Fruit fly (Drosophila melanogaster) whole organism, embryonic: ENCODE results near the gene Sirt4.
A peak's percentile ranks its signal among the peaks of the same experiment; 100 is the strongest.

Experiments used
- B-H1 ChIP-seq: fragments of 200-800 bp; sonication (Bioruptor generic); IDR thresholded peaks from 3 replicates; pipeline ENCODE4 v1.3.6; 2022; ENCODE audit warnings: missing biosample characterization, missing genetic modification characterization
- CG10267 ChIP-seq: fragments of 200-800 bp; sonication (Bioruptor generic); optimal IDR thresholded peaks from 2 replicates; lab custom pipeline; 2018; ENCODE audit warnings: missing biosample characterization, mild to moderate bottlenecking, missing genetic modification characterization, moderate library complexity
- CG10654 ChIP-seq: fragments of 200-800 bp; sonication (Bioruptor generic); optimal IDR thresholded peaks from 2 replicates; lab custom pipeline; 2016; ENCODE audit warnings: missing biosample characterization, missing genetic modification characterization
- CG12071 ChIP-seq: fragments of 200-800 bp; sonication (Bioruptor generic); optimal IDR thresholded peaks from 3 replicates; lab custom pipeline; 2018; ENCODE audit warnings: missing biosample characterization, mild to moderate bottlenecking, missing genetic modification characterization
- CG12104 ChIP-seq: fragments of 200-800 bp; sonication (Bioruptor generic); optimal IDR thresholded peaks from 3 replicates; lab custom pipeline; 2016; ENCODE audit warnings: missing biosample characterization, missing genetic modification characterization
- CG12155 ChIP-seq: fragments of 200-800 bp; sonication (Bioruptor generic); optimal IDR thresholded peaks from 3 replicates; lab custom pipeline; 2016; ENCODE audit warnings: missing biosample characterization, missing genetic modification characterization
- CG1233 ChIP-seq: fragments of 200-800 bp; sonication (Bioruptor generic); optimal IDR thresholded peaks from 4 replicates; lab custom pipeline; 2018; ENCODE audit warnings: missing biosample characterization, mild to moderate bottlenecking, missing genetic modification characterization
- CG12659 ChIP-seq: fragments of 200-800 bp; sonication (Bioruptor generic); optimal IDR thresholded peaks from 3 replicates; lab custom pipeline; 2017; ENCODE audit warnings: mild to moderate bottlenecking, missing biosample characterization, missing genetic modification reagents, missing genetic modification characterization
- CG15011 ChIP-seq: fragments of 200-800 bp; sonication (Bioruptor generic); optimal IDR thresholded peaks from 3 replicates; lab custom pipeline; 2018; ENCODE audit warnings: missing biosample characterization, mild to moderate bottlenecking, missing genetic modification characterization
- CG15479 ChIP-seq: fragments of 200-800 bp; sonication (Bioruptor generic); optimal IDR thresholded peaks from 3 replicates; lab custom pipeline; 2019; ENCODE audit warnings: missing biosample characterization, mild to moderate bottlenecking, missing genetic modification characterization, moderate library complexity
- CG16779 ChIP-seq: fragments of 200-800 bp; sonication (Bioruptor generic); IDR thresholded peaks from 2 replicates; pipeline ENCODE4 v1.3.6; 2022; ENCODE audit warnings: missing biosample characterization, missing genetic modification characterization
- CG16863 ChIP-seq: fragments of 200-800 bp; sonication (Bioruptor generic); optimal IDR thresholded peaks from 3 replicates; lab custom pipeline; 2016; ENCODE audit warnings: missing biosample characterization, missing genetic modification characterization
- CG17802 ChIP-seq: fragments of 200-800 bp; sonication (Bioruptor generic); optimal IDR thresholded peaks from 2 replicates; lab custom pipeline; 2018; ENCODE audit warnings: missing biosample characterization, mild to moderate bottlenecking, missing genetic modification characterization, moderate library complexity
- CG18619 ChIP-seq: fragments of 200-800 bp; sonication (Bioruptor generic); optimal IDR thresholded peaks from 3 replicates; lab custom pipeline; 2017; ENCODE audit warnings: missing biosample characterization, mild to moderate bottlenecking, missing genetic modification characterization
- CG30020 ChIP-seq: fragments of 200-800 bp; optimal IDR thresholded peaks from 2 replicates; lab custom pipeline; 2019; ENCODE audit warnings: missing biosample characterization, mild to moderate bottlenecking, missing genetic modification characterization, moderate library complexity
- CG42726 ChIP-seq: fragments of 200-800 bp; sonication (Bioruptor generic); IDR thresholded peaks from 2 replicates; pipeline ENCODE4 v1.3.6; 2022; ENCODE audit warnings: missing biosample characterization, missing genetic modification characterization; ENCODE audit not compliant: partially characterized antibody
- CG4730 ChIP-seq: fragments of 200-800 bp; sonication (Bioruptor generic); IDR thresholded peaks from 2 replicates; pipeline ENCODE4 v1.3.6; 2022; ENCODE audit warnings: missing biosample characterization, missing genetic modification characterization
- CG6765 ChIP-seq: fragments of 200-800 bp; sonication (Bioruptor generic); optimal IDR thresholded peaks from 3 replicates; lab custom pipeline; 2017; ENCODE audit warnings: missing biosample characterization, mild to moderate bottlenecking, missing genetic modification characterization
- CG6813 ChIP-seq: fragments of 200-800 bp; sonication (Bioruptor generic); optimal IDR thresholded peaks from 2 replicates; lab custom pipeline; 2017; ENCODE audit warnings: missing biosample characterization, missing genetic modification characterization, mild to moderate bottlenecking, moderate library complexity, missing genetic modification reagents
- CG7745 ChIP-seq: fragments of 200-800 bp; sonication (Bioruptor generic); optimal IDR thresholded peaks from 2 replicates; lab custom pipeline; 2018; ENCODE audit warnings: missing biosample characterization, mild to moderate bottlenecking, missing genetic modification characterization, moderate library complexity
- CG9215 ChIP-seq: fragments of 200-800 bp; sonication (Bioruptor generic); IDR thresholded peaks from 2 replicates; pipeline ENCODE4 v1.3.6; 2022; ENCODE audit warnings: missing biosample characterization, missing genetic modification characterization
- CkIIα-i1 ChIP-seq: fragments of 200-800 bp; sonication (Bioruptor generic); IDR thresholded peaks from 2 replicates; pipeline ENCODE4 v1.3.6; 2022; ENCODE audit warnings: missing biosample characterization, missing genetic modification characterization
- Dip2 ChIP-seq: fragments of 200-800 bp; sonication (Bioruptor generic); IDR thresholded peaks from 2 replicates; pipeline ENCODE4 v1.3.6; 2022; ENCODE audit warnings: missing biosample characterization, missing genetic modification characterization
- Dp ChIP-seq: fragments of 200-800 bp; sonication (Bioruptor generic); optimal IDR thresholded peaks from 2 replicates; lab custom pipeline; 2018; ENCODE audit warnings: missing biosample characterization, mild to moderate bottlenecking, missing genetic modification characterization, moderate library complexity
- HLH3B ChIP-seq: fragments of 200-800 bp; sonication (Bioruptor generic); IDR thresholded peaks from 2 replicates; pipeline ENCODE4 v1.3.6; 2022; ENCODE audit warnings: missing biosample characterization, missing genetic modification characterization
- Hr78 ChIP-seq, 2 experiments: fragments of 200-800 bp in 1 of 2; fragments of >200 bp in 1 of 2; sonication (Bioruptor generic) in 1 of 2; optimal IDR thresholded peaks; 2 replicates each; lab custom pipeline; 2017 to 2019; ENCODE audit warnings: missing biosample characterization in 2 of 2, missing genetic modification characterization in 2 of 2, mild to moderate bottlenecking in 1 of 2, moderate library complexity in 1 of 2
- NC2β ChIP-seq: fragments of 200-800 bp; sonication (Bioruptor generic); optimal IDR thresholded peaks from 2 replicates; lab custom pipeline; 2016; ENCODE audit warnings: missing biosample characterization, missing genetic modification characterization
- Neu2 ChIP-seq: fragments of 200-800 bp; sonication (Bioruptor generic); optimal IDR thresholded peaks from 3 replicates; lab custom pipeline; 2016; ENCODE audit warnings: missing biosample characterization, missing genetic modification characterization, borderline replicate concordance
- Optix ChIP-seq: fragments of 200-800 bp; sonication (Bioruptor generic); IDR thresholded peaks from 3 replicates; pipeline ENCODE4 v1.3.6; 2022; ENCODE audit warnings: missing biosample characterization, missing genetic modification characterization
- Sox100B ChIP-seq: fragments of 200-800 bp; sonication (Bioruptor generic); optimal IDR thresholded peaks from 3 replicates; lab custom pipeline; 2018; ENCODE audit warnings: missing biosample characterization, mild to moderate bottlenecking, missing genetic modification characterization
- amos ChIP-seq: fragments of 200-800 bp; sonication (Bioruptor generic); IDR thresholded peaks from 2 replicates; pipeline ENCODE4 v1.3.6; 2022; ENCODE audit warnings: missing biosample characterization, missing genetic modification characterization; ENCODE audit not compliant: partially characterized antibody
- chm ChIP-seq: fragments of 200-800 bp; sonication (Bioruptor generic); IDR thresholded peaks from 2 replicates; pipeline ENCODE4 v1.3.6; 2022; ENCODE audit warnings: missing biosample characterization, missing genetic modification characterization
- dati ChIP-seq: fragments of 200-800 bp; sonication (Bioruptor generic); IDR thresholded peaks from 2 replicates; pipeline ENCODE4 v1.3.6; 2022; ENCODE audit warnings: missing biosample characterization, missing genetic modification characterization
- dm ChIP-seq: fragments of 200-800 bp; sonication (Bioruptor generic); optimal IDR thresholded peaks from 3 replicates; lab custom pipeline; 2016; ENCODE audit warnings: missing biosample characterization, missing genetic modification characterization
- dmrt11E ChIP-seq: fragments of 200-800 bp; sonication (Bioruptor generic); optimal IDR thresholded peaks from 3 replicates; lab custom pipeline; 2018; ENCODE audit warnings: missing biosample characterization, mild to moderate bottlenecking, missing genetic modification characterization, moderate library complexity
- eve ChIP-seq, 2 experiments: fragments of >200 bp; optimal IDR thresholded peaks; 2 replicates each; lab custom pipeline; 2017; ENCODE audit warnings: missing biosample characterization in 2 of 2, missing genetic modification characterization in 2 of 2
- gro ChIP-seq: fragments of 200-800 bp; sonication (Bioruptor generic); optimal IDR thresholded peaks from 2 replicates; lab custom pipeline; 2016; ENCODE audit warnings: missing biosample characterization, missing genetic modification characterization
- ham ChIP-seq: fragments of 200-800 bp; sonication (Bioruptor generic); IDR thresholded peaks from 2 replicates; pipeline ENCODE4 v1.3.6; 2022; ENCODE audit warnings: missing biosample characterization, missing genetic modification characterization
- nom ChIP-seq: fragments of 200-800 bp; sonication (Bioruptor generic); optimal IDR thresholded peaks from 2 replicates; lab custom pipeline; 2017; ENCODE audit warnings: missing biosample characterization, missing genetic modification characterization, mild to moderate bottlenecking, moderate library complexity, missing genetic modification reagents
- oc ChIP-seq: fragments of 200-800 bp; sonication (Bioruptor generic); optimal IDR thresholded peaks from 2 replicates; lab custom pipeline; 2018; ENCODE audit warnings: missing biosample characterization, mild to moderate bottlenecking, missing genetic modification characterization, moderate library complexity
- otp ChIP-seq: fragments of 200-800 bp; sonication (Bioruptor generic); IDR thresholded peaks from 3 replicates; pipeline ENCODE4, ENCODE4 v1.3.6; 2022; ENCODE audit warnings: missing biosample characterization, missing genetic modification characterization
- run ChIP-seq: fragments of 200-800 bp; sonication (Bioruptor generic); optimal IDR thresholded peaks from 3 replicates; lab custom pipeline; 2018; ENCODE audit warnings: missing biosample characterization, mild to moderate bottlenecking, missing genetic modification characterization
- scrt ChIP-seq: fragments of 200-800 bp; sonication (Bioruptor generic); optimal IDR thresholded peaks from 2 replicates; lab custom pipeline; 2018; ENCODE audit warnings: missing biosample characterization, mild to moderate bottlenecking, missing genetic modification characterization, moderate library complexity
- slou ChIP-seq: fragments of 200-800 bp; sonication (Bioruptor generic); optimal IDR thresholded peaks from 3 replicates; lab custom pipeline; 2016; ENCODE audit warnings: missing biosample characterization, missing genetic modification characterization
- slp2 ChIP-seq: fragments of 200-800 bp; sonication (Bioruptor generic); optimal IDR thresholded peaks from 2 replicates; lab custom pipeline; 2016; ENCODE audit warnings: missing biosample characterization, missing genetic modification characterization
- sqz ChIP-seq: fragments of 200-800 bp; sonication (Bioruptor generic); optimal IDR thresholded peaks from 3 replicates; lab custom pipeline; 2018; ENCODE audit warnings: missing biosample characterization, mild to moderate bottlenecking, missing genetic modification characterization
- ttk ChIP-seq: fragments of 200-800 bp; sonication (Bioruptor generic); IDR thresholded peaks from 2 replicates; pipeline ENCODE4 v2.1.2; 2022; ENCODE audit warnings: missing biosample characterization, missing genetic modification characterization
- unpg ChIP-seq: fragments of 200-800 bp; sonication (Bioruptor generic); optimal IDR thresholded peaks from 3 replicates; lab custom pipeline; 2018; ENCODE audit warnings: missing biosample characterization, mild to moderate bottlenecking, missing genetic modification characterization, moderate library complexity
- wor ChIP-seq: fragments of 200-800 bp; sonication (Bioruptor generic); IDR thresholded peaks from 2 replicates; pipeline ENCODE4 v1.3.6; 2022; ENCODE audit warnings: missing biosample characterization, missing genetic modification characterization

The Sirt4 gene

DNA sequence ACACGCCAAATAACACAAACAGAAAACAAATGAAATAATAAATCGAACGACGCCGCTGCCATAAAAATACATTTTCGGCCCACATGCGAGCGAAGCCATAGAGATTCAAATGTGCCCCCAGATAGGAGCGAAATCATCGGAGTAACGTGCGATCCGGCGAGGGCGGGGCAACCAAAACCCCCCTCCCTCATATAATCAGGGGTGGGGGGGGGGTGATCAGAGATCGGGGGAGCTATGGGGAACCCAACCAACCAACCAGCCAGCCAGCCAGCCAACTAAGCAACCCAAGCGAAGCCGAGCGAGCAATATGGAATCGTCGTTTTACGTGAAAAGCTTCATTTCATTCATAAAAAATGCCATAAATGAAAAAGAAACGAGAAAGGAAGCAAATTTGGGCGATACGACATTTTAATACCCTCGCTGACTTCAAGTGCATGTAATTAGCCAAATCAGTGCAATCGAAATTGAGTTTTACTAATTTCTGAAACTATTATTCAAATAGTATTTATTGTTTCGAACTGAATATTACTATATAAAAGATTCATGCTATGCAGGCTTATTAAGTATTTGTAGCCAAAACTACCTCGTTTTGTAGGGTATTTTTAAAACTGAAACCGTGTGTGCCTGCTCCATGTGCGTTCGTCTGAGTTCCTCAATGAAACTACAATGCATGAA, 34.2 kb upstream of the Sirt4 start (continued):
- TF ChIP-seq CG15479 (GFP tag; lab: Kevin White, UChicago) (no peak), Dip2 (GFP tag; lab: Robert Waterston, UW) (no peak), Optix (GFP tag; lab: Robert Waterston, UW) (peak; percentile 52; the same call in 2 of the 3 replicates), slou (GFP tag; lab: Kevin White, UChicago) (peak; percentile 15), CG15011 (GFP tag; lab: Kevin White, UChicago) (peak; percentile 39), chm (GFP tag; lab: Robert Waterston, UW) (no peak), sqz (peak; percentile 27), dm (GFP tag; lab: Kevin White, UChicago) (peak; percentile 10), eve (GFP tag; optimal IDR thresholded peaks at IDR 0.05; lab: Kevin White, UChicago) (no peak), CG10267 (tag; lab: Kevin White, UChicago) (peak; percentile 52), CkIIα-i1 (GFP tag; lab: Robert Waterston, UW) (no peak), otp (peak; percentile 39; the same call in 1 of the 3 replicates), HLH3B (GFP tag; lab: Robert Waterston, UW) (peak; percentile 64), CG10654 (GFP tag; lab: Kevin White, UChicago) (peak; percentile 25), CG16779 (GFP tag; lab: Robert Waterston, UW) (no peak), Hr78 (GFP tag; optimal IDR thresholded peaks at IDR 0.05; lab: Kevin White, UChicago) (peak in 1 of 2 experiments; percentile 21), CG18619 (GFP tag; lab: Kevin White, UChicago) (peak; percentile 33), CG12071 (peak; percentile 40), Sox100B (GFP tag; lab: Kevin White, UChicago) (peak; percentile 58), CG1233 (GFP tag; lab: Kevin White, UChicago) (peak; percentile 24), CG6813 (GFP tag; lab: Kevin White, UChicago) (peak; percentile 39), CG17802 (tag; lab: Kevin White, UChicago) (no peak), Dp (GFP tag; lab: Kevin White, UChicago) (no peak), NC2β (GFP tag; lab: Kevin White, UChicago) (peak; percentile 35), run (peak; percentile 38), scrt (GFP tag; lab: Kevin White, UChicago) (peak; percentile 49), CG16863 (GFP tag; lab: Kevin White, UChicago) (peak; percentile 41), CG12104 (GFP tag; lab: Kevin White, UChicago) (no peak), B-H1 (peak; percentile 38; the same call in 1 of the 3 replicates), CG30020 (no peak), wor (GFP tag; lab: Robert Waterston, UW) (peak; percentile 53), CG9215 (no peak), oc (tag; lab: Kevin White, UChicago) (peak; percentile 22), ham (GFP tag; lab: Robert Waterston, UW) (no peak), Neu2 (GFP tag; lab: Kevin White, UChicago) (no peak), nom (GFP tag; lab: Kevin White, UChicago) (no peak), unpg (GFP tag; lab: Kevin White, UChicago) (peak; percentile 80), CG12659 (peak; percentile 3), dati (GFP tag; lab: Robert Waterston, UW) (no peak), amos (GFP tag; lab: Robert Waterston, UW) (no peak), CG6765 (GFP tag; lab: Kevin White, UChicago) (no peak), CG7745 (tag; lab: Kevin White, UChicago) (no peak), CG42726 (GFP tag; lab: Robert Waterston, UW) (no peak), CG12155 (GFP tag; lab: Kevin White, UChicago) (peak; percentile 66), dmrt11E (tag; lab: Kevin White, UChicago) (peak; percentile 43), CG4730 (GFP tag; lab: Robert Waterston, UW) (no peak), ttk (GFP tag; lab: Robert Waterston, UW) (peak; percentile 41; the same call in 1 of the 2 replicates), slp2 (GFP tag; lab: Kevin White, UChicago) (peak; percentile 42), gro (peak; percentile 35)
